Fruit fly (Drosophila melanogaster) Kc167 (cell line): ENCODE results near the gene Uch-L5R.

Source experiments
- Myc ChIP-seq: fragments of >200 bp; optimal IDR thresholded peaks from 2 replicates; lab custom pipeline; 2017; ENCODE audit warnings: missing external identifiers
- Sin3A ChIP-seq: fragments of >200 bp; optimal IDR thresholded peaks from 2 replicates; lab custom pipeline; 2018; ENCODE audit warnings: missing external identifiers
- h ChIP-seq: fragments of >200 bp; optimal IDR thresholded peaks from 3 replicates; lab custom pipeline; 2018; ENCODE audit warnings: missing external identifiers
- insv ChIP-seq: fragments of >200 bp; optimal IDR thresholded peaks from 3 replicates; lab custom pipeline; 2018; ENCODE audit warnings: missing external identifiers
- psq ChIP-seq: fragments of >200 bp; optimal IDR thresholded peaks from 2 replicates; lab custom pipeline; 2017; ENCODE audit warnings: missing external identifiers
- ttk ChIP-seq: sonication (Bioruptor generic); optimal IDR thresholded peaks from 2 replicates; lab custom pipeline; 2017; ENCODE audit warnings: missing external identifiers

Gene Uch-L5R

DNA sequence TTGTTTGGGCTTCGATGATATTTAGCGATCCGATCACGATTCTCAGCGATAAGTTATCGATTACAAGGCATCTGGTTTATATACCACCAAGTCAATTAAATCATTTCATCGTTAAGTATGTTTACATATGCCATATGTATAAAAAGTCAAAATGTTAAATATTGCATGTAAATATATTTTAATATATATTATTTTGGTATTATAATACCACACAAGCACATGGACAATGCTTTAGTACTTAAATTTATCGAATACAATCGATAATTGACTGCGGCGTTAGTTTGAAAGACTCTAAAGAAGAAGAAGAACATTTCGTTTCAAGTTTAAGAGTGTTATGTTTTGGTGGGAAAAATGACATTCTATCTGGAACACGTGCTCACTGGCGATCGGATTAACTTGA lies 13.7 kb upstream of the Uch-L5R start, which contains the start of gene CG34323:
CG34323 (plus strand) TSS at position 301 of the 400 bp plus-strand sequence.
- TF ChIP-seq ttk (lab: Kevin White, UChicago) (no peak), Myc (no peak), insv (no peak), psq (lab: Kevin White, UChicago) (no peak), h (lab: Kevin White, UChicago) (no peak), Sin3A (no peak)

dm6 chrX:12059495-12059894 lies 3.1 kb upstream of the Uch-L5R start, which contains the start of gene Muc11A:
Gene Muc11A, plus strand, starts transcription at chrX:12059795.
- TF ChIP-seq h (lab: Kevin White, UChicago) (no peak), insv (no peak), Sin3A (no peak), psq (lab: Kevin White, UChicago) (no peak), Myc (no peak), ttk (lab: Kevin White, UChicago) (no peak)

dm6 chrX:12050292-12050691 lies 6.1 kb downstream of the Uch-L5R start:
- TF ChIP-seq insv: no peak
- TF ChIP-seq ttk (lab: Kevin White, UChicago): no peak

dm6 chrX:12043398-12043797 lies 13.0 kb downstream of the Uch-L5R start, which contains the start of gene Ten-a:
Gene Ten-a, plus strand, starts transcription at chrX:12043698.
- TF ChIP-seq Sin3A (no peak), h (lab: Kevin White, UChicago) (no peak), ttk (lab: Kevin White, UChicago) (no peak), Myc (no peak), insv (no peak), psq (lab: Kevin White, UChicago) (no peak)

dm6 chrX:12035207-12035606 lies 21.2 kb downstream of the Uch-L5R start:
- TF ChIP-seq h (lab: Kevin White, UChicago): no peak
- TF ChIP-seq Myc: no peak
- no peak for TF ChIP-seq ttk (lab: Kevin White, UChicago)
- no peak for TF ChIP-seq insv
- TF ChIP-seq Sin3A: no peak
- no peak for TF ChIP-seq psq (lab: Kevin White, UChicago)

dm6 chrX:12034713-12035112 lies 21.7 kb downstream of the Uch-L5R start:
- TF ChIP-seq Myc: no peak
- TF ChIP-seq psq (lab: Kevin White, UChicago): no peak
- no peak for TF ChIP-seq Sin3A
- TF ChIP-seq h (lab: Kevin White, UChicago): no peak
- TF ChIP-seq ttk (lab: Kevin White, UChicago): no peak
- TF ChIP-seq insv: no peak

dm6 chrX:12032136-12032682 lies 24.2 kb downstream of the Uch-L5R start, which contains the start of gene Cyp318a1:
Gene Cyp318a1, plus strand, starts transcription at chrX:12032632.
- TF ChIP-seq Sin3A: no peak
- TF ChIP-seq insv: no peak
- no peak for TF ChIP-seq h (lab: Kevin White, UChicago)
- TF ChIP-seq ttk (lab: Kevin White, UChicago): no peak
- TF ChIP-seq Myc: no peak
- no peak for TF ChIP-seq psq (lab: Kevin White, UChicago)

DNA sequence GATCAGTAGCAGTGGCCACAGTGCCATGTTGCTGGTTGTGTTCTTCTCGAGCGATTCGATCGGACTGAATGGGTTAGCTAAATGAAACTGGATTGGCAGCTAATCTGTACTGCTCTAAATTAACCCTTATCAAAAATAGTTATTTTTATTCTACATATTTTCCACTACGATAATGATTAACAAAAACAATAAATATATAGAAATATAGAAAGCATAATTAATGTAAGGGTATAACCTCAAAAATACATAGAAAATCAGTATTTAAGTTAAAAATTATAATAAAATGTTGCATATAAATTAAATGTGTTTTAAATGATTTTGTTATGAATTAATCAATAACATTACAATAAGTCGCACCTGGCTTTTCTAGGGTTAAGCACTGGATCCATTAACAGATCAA lies 25.0 kb downstream of the Uch-L5R start, which contains the start of gene Cyp311a1:
Cyp311a1 (minus strand) TSS at position 66 of the 400 bp plus-strand sequence.
- no peak for TF ChIP-seq psq (lab: Kevin White, UChicago)
- TF ChIP-seq insv: no peak
- no peak for TF ChIP-seq h (lab: Kevin White, UChicago)
- no peak for TF ChIP-seq ttk (lab: Kevin White, UChicago)
- no peak for TF ChIP-seq Myc
- no peak for TF ChIP-seq Sin3A

dm6 chrX:12028825-12029514 lies 27.5 kb downstream of the Uch-L5R start, which contains the start of gene Usp7:
Gene Usp7, minus strand, starts transcription at chrX:12029032.
- TF ChIP-seq Sin3A: no peak
- TF ChIP-seq h (lab: Kevin White, UChicago): no peak
- TF ChIP-seq psq (lab: Kevin White, UChicago): no peak
- no peak for TF ChIP-seq insv
- TF ChIP-seq ttk (lab: Kevin White, UChicago): no peak
- no peak for TF ChIP-seq Myc

DNA sequence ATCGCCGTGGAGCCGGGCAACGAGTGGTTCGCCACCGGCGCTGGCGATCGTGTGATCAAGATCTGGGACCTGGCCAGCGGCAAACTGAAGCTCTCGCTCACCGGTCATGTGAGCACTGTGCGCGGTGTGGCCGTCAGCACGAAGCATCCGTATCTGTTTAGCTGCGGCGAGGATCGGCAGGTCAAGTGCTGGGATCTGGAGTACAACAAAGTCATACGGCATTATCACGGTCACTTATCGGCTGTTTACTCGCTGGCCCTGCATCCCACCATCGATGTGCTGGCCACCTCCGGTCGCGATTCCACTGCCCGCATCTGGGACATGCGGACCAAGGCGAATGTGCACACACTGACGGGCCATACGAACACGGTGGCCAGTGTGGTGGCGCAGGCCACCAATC lies 34.7 kb downstream of the Uch-L5R start:
- TF ChIP-seq h (lab: Kevin White, UChicago): no peak
- no peak for TF ChIP-seq Myc
- TF ChIP-seq Sin3A: no peak
- no peak for TF ChIP-seq psq (lab: Kevin White, UChicago)
- no peak for TF ChIP-seq insv
- TF ChIP-seq ttk (lab: Kevin White, UChicago): no peak

- no peak for TF ChIP-seq Myc
- TF ChIP-seq Sin3A: no peak
- no peak for TF ChIP-seq h (lab: Kevin White, UChicago)
- no peak for TF ChIP-seq psq (lab: Kevin White, UChicago)
- TF ChIP-seq ttk (lab: Kevin White, UChicago): no peak
Measured at dm6 chrX:12020857-12021256, 35.6 kb downstream of the Uch-L5R start, which contains the start of gene Tango4. Gene Tango4, plus strand, starts transcription at chrX:12021068.

dm6 chrX:12018440-12019101 lies 37.9 kb downstream of the Uch-L5R start, which contains the start of gene Lsm12a:
Gene Lsm12a, plus strand, starts transcription at chrX:12018640.
- TF ChIP-seq Myc: no peak
- TF ChIP-seq Sin3A: no peak
- TF ChIP-seq ttk (lab: Kevin White, UChicago): no peak
- no peak for TF ChIP-seq insv
- TF ChIP-seq h (lab: Kevin White, UChicago): no peak
- no peak for TF ChIP-seq psq (lab: Kevin White, UChicago)
